Fruit fly (Drosophila melanogaster) Kc167 (cell line): Measurements from ENCODE around the gene brun.

Experiments used
- Sin3A ChIP-seq: fragments of >200 bp; optimal IDR thresholded peaks from 2 replicates; lab custom pipeline; 2018; ENCODE audit warnings: missing external identifiers
- h ChIP-seq: fragments of >200 bp; optimal IDR thresholded peaks from 3 replicates; lab custom pipeline; 2018; ENCODE audit warnings: missing external identifiers
- psq ChIP-seq: fragments of >200 bp; optimal IDR thresholded peaks from 2 replicates; lab custom pipeline; 2017; ENCODE audit warnings: missing external identifiers
- ttk ChIP-seq: sonication (Bioruptor generic); optimal IDR thresholded peaks from 2 replicates; lab custom pipeline; 2017; ENCODE audit warnings: missing external identifiers

- TF ChIP-seq h (lab: Kevin White, UChicago) (no peak), ttk (lab: Kevin White, UChicago) (no peak), Sin3A (lab: Kevin White, UChicago) (no peak), psq (lab: Kevin White, UChicago) (no peak)
These were observed 18.7 kb upstream of the brun start for dm6 chr2L:20674718-20675117.
